Worm (Caenorhabditis elegans) whole organism, L1 larva: ENCODE data around the gene ccd-5.

ENCODE experiments used
- fos-1 ChIP-seq: fragments of 150-350 bp; optimal IDR thresholded peaks from 2 replicates; lab custom pipeline; 2014; ENCODE audit warnings: missing biosample characterization, missing genetic modification characterization
- nhr-76 ChIP-seq: sonication (generic microtip); optimal IDR thresholded peaks from 2 replicates; lab custom pipeline; 2017; ENCODE audit warnings: missing biosample characterization, missing genetic modification characterization

DNA sequence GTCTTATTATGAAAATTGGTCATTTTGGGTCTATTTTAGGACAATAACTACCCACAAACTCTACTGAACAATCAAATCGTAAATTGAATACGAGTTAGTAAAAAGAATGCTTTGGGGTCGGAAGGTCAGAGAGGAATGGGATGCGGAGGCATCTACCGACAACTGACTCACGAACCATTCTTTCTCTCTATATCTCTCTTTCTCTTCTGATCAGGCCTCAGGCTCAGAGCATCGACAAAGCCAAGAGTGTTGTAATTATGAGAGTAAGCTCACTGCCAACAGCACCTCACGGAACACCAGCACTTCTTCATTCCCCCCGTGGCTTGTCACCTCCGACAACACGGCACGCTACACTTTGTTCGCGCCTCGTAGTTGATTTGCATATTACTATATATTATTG is 52.0 kb downstream of the ccd-5 start:
- TF ChIP-seq fos-1 (tag; lab: Kevin White, UChicago), result no peak
- no peak for TF ChIP-seq nhr-76 (tag; lab: Kevin White, UChicago)
